Worm (Caenorhabditis elegans): Measurements from ENCODE around the gene rfc-3.

DNA sequence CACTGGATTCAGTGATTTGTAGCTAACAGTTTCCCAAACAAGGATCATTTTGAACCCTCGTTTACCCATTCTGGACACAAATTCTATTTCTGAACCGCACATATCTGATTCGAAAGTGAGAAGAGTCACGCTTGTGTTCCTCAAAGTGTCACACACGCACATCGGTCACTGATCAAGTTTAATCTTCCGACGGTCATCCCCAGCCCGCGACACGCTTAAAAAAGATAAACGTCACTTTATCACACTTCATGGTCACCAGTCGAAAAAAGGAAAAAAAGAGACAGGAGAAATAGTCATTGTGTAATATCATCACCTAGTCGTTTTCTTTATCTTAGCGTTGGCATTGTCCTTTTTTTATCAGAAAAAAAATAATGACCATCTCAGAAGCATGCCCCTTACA lies 17.9 kb upstream of the rfc-3 start:
- TF ChIP-seq med-1 (GFP tag; optimal IDR thresholded peaks at IDR 0.05; ENCODE audit: insufficient read depth) (no peak), ztf-23 (GFP tag; IDR thresholded peaks at IDR 0.05) (no peak), klf-2 (GFP tag; conservative IDR thresholded peaks at IDR 0.05) (no peak), flt-1 (GFP tag; IDR thresholded peaks at IDR 0.05) (no peak), T22C8.4 (GFP tag; IDR thresholded peaks at IDR 0.05) (no peak), ref-1 (GFP tag; conservative IDR thresholded peaks at IDR 0.05) (no peak), cog-1 (tag; optimal IDR thresholded peaks at IDR 0.05) (no peak)
